Fruit fly (Drosophila melanogaster): ENCODE measurements around the gene CG31436.

DNA sequence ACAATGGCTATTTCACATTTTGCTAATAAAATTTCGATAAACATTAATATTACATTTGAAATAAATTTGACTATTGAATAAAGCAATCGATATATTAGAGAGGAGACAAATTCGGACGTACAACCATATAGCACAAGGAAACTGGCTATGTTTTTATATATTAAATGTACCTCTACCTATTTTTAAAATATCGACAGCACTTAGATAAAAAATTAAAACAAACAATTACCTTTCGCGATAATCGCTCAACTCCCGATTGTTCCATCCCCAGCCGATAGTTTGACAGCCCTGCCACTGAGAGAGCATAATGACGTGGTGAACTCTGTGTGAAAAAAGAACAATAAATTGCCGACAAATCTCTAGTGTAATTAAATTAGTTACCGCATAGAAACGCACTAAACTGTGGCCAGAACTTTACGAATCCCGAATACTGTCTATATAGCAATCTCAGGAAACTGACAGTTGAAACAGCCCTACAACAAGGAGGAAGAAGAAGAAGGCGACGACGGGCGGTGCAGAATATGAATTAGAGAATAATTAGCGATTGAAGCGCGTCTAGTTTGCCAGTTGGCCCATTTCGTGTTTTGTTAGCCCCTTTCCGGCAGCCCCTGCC is 45.2 kb upstream of the CG31436 start, which contains the start of gene CG11857:
- no peak for TF ChIP-seq kay (GFP tag; ENCODE audit: borderline replicate concordance)
- peak; percentile 97 for TF ChIP-seq CG7045 (GFP tag; optimal IDR thresholded peaks at IDR 0.05)
- TF ChIP-seq toe (GFP tag; optimal IDR thresholded peaks at IDR 0.05) = peak; percentile 99
- TF ChIP-seq CG14711 (tag; optimal IDR thresholded peaks at IDR 0.05) = peak; percentile 94
- TF ChIP-seq bab1 (GFP tag; optimal IDR thresholded peaks at IDR 0.05) = peak; percentile 98
- peak; percentile 97 for TF ChIP-seq CG11617 (GFP tag; optimal IDR thresholded peaks at IDR 0.05)
- peak; percentile 98 for TF ChIP-seq CG12768 (GFP tag; optimal IDR thresholded peaks at IDR 0.05)
- TF ChIP-seq Hr96 (GFP tag; optimal IDR thresholded peaks at IDR 0.05) = peak; percentile 98
- no peak for TF ChIP-seq cnc (optimal IDR thresholded peaks at IDR 0.05)

Measured in whole organism, adult.